Worm (Caenorhabditis elegans): Measurements from ENCODE around the gene R10E11.6.

Gene R10E11.6

ce11 chrIII:9827163-9827951 lies 44.6 kb downstream of the R10E11.6 start, which contains the start of the genes ZK632.10 and ZK632.11 (continued):
- TF ChIP-seq F16B12.6 (tag; optimal IDR thresholded peaks at IDR 0.05) (peak; percentile 87), elt-3 (tag; optimal IDR thresholded peaks at IDR 0.05) (peak in 1 of 6 experiments; percentile 29), nhr-19 (GFP tag; conservative IDR thresholded peaks at IDR 0.05) (peak; percentile 23; the same call in 1 of the 2 replicates), ztf-11 (tag; optimal IDR thresholded peaks at IDR 0.05) (no peak), hlh-4 (tag; optimal IDR thresholded peaks at IDR 0.05) (no peak), lin-13 (GFP tag; optimal IDR thresholded peaks at IDR 0.05) (peak; percentile 47), rnt-1 (tag; optimal IDR thresholded peaks at IDR 0.05) (peak; percentile 55), tbx-2 (tag; optimal IDR thresholded peaks at IDR 0.05) (peak; percentile 10), lir-3 (tag; optimal IDR thresholded peaks at IDR 0.05; ENCODE audit: poor library complexity) (no peak), snu-23 (GFP tag; optimal IDR thresholded peaks at IDR 0.05) (peak; percentile 46), C16A3.4 (tag; optimal IDR thresholded peaks at IDR 0.05) (peak; percentile 55), mdl-1 (tag; optimal IDR thresholded peaks at IDR 0.05) (peak in 1 of 2 experiments; percentile 47)

ce11 chrIII:9830502-9830901 lies 47.7 kb downstream of the R10E11.6 start, which contains the start of gene ZK632.12:
Gene ZK632.12 (plus strand): TSS chrIII:9830802.
- no peak for TF ChIP-seq efl-3 (GFP tag; optimal IDR thresholded peaks at IDR 0.05)
- no peak for TF ChIP-seq ets-5 (GFP tag; IDR thresholded peaks at IDR 0.05)
- TF ChIP-seq nhr-11 (tag; optimal IDR thresholded peaks at IDR 0.05) = no peak
- no peak for TF ChIP-seq blmp-1 (tag; optimal IDR thresholded peaks at IDR 0.05)
- TF ChIP-seq lin-14 (GFP tag; optimal IDR thresholded peaks at IDR 0.05) = no peak
- no peak for TF ChIP-seq sptf-1 (tag; optimal IDR thresholded peaks at IDR 0.05)
- no peak for TF ChIP-seq skn-1 (tag; optimal IDR thresholded peaks at IDR 0.05)
- TF ChIP-seq dpl-1 (GFP tag; optimal IDR thresholded peaks at IDR 0.05) = no peak
- no peak for TF ChIP-seq nhr-47 (tag; optimal IDR thresholded peaks at IDR 0.05)
- TF ChIP-seq ztf-11 (tag; optimal IDR thresholded peaks at IDR 0.05) = no peak
- TF ChIP-seq fkh-8 (tag; optimal IDR thresholded peaks at IDR 0.05) = no peak
- no peak for TF ChIP-seq ces-1 (GFP tag; optimal IDR thresholded peaks at IDR 0.05)
- TF ChIP-seq tbx-2 (tag; optimal IDR thresholded peaks at IDR 0.05) = no peak
- no peak for TF ChIP-seq C34B4.2 (tag; optimal IDR thresholded peaks at IDR 0.05)

- no peak for TF ChIP-seq tlp-1 (tag; optimal IDR thresholded peaks at IDR 0.05)
These were observed 49.8 kb downstream of the R10E11.6 start for ce11 chrIII:9832569-9832968.

- TF ChIP-seq grh-1 (GFP tag; IDR thresholded peaks at IDR 0.05) (no peak), efl-3 (GFP tag; optimal IDR thresholded peaks at IDR 0.05) (no peak)
These were observed 52.1 kb downstream of the R10E11.6 start, which contains the start of gene K11H3.8 for ce11 chrIII:9834888-9835287. Gene K11H3.8 (plus strand): TSS chrIII:9835188.
